Worm (Caenorhabditis elegans) whole organism, midembryonic: Measurements from ENCODE around the gene CC8.2.

Source experiments
- T22C8.4 ChIP-seq: fragments of 200-800 bp; sonication (Bioruptor generic); IDR thresholded peaks from 2 replicates; pipeline ENCODE4 v1.3.6; 2022; ENCODE audit warnings: missing genetic modification characterization, missing compliant biosample characterization
- cog-1 ChIP-seq: sonication (generic microtip); optimal IDR thresholded peaks from 2 replicates; lab custom pipeline; 2016; ENCODE audit warnings: missing genetic modification characterization, missing compliant biosample characterization
- flt-1 ChIP-seq: fragments of 200-800 bp; sonication (Bioruptor generic); IDR thresholded peaks from 2 replicates; pipeline ENCODE4 v1.3.6; 2022; ENCODE audit warnings: missing genetic modification characterization, missing compliant biosample characterization
- klf-2 ChIP-seq: fragments of 200-800 bp; sonication (Bioruptor generic); conservative IDR thresholded peaks from 2 replicates; pipeline ENCODE4 v1.3.6; 2022; ENCODE audit warnings: missing genetic modification reagents, missing genetic modification characterization, missing compliant biosample characterization
- med-1 ChIP-seq: sonication (generic microtip); optimal IDR thresholded peaks from 2 replicates; lab custom pipeline; 2017; ENCODE audit warnings: missing genetic modification characterization, mild to moderate bottlenecking, missing compliant biosample characterization, antibody characterized with exemption, missing genetic modification reagents; ENCODE audit not compliant: insufficient read depth
- ref-1 ChIP-seq: fragments of 200-800 bp; sonication (Bioruptor generic); conservative IDR thresholded peaks from 2 replicates; pipeline ENCODE4 v1.3.6; 2022; ENCODE audit warnings: missing genetic modification reagents, missing genetic modification characterization, missing compliant biosample characterization
- tab-1 ChIP-seq: fragments of 200-800 bp; sonication (Bioruptor generic); IDR thresholded peaks from 2 replicates; pipeline ENCODE4 v1.3.6; 2022; ENCODE audit warnings: missing genetic modification characterization, missing compliant biosample characterization
- ztf-23 ChIP-seq: fragments of 200-800 bp; sonication (Bioruptor generic); IDR thresholded peaks from 2 replicates; pipeline ENCODE4 v1.3.6; 2022; ENCODE audit warnings: missing genetic modification reagents, missing genetic modification characterization, missing compliant biosample characterization
- ztf-29 ChIP-seq: fragments of 200-800 bp; sonication (Bioruptor generic); IDR thresholded peaks from 2 replicates; pipeline ENCODE4 v1.3.6; 2022; ENCODE audit warnings: missing genetic modification reagents, missing genetic modification characterization, missing compliant biosample characterization

The CC8.2 gene

DNA sequence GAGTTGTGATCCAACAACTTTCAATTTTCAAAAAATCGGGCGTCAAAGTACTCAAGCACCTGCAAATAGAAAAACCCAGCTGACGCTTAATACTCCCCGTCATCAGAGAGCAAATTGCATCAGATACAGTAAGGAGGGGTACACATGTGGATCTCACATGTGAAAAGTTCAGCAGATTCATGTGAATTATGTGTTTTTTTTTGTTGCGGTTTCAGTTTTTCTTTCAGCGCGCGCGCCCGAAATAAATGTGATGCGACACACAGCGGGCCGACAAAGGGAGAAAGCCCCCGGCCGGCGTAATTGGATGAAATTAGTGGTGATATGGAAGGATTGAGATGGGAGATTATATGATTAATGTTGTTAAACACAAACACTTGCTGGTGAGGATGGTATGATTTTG, 3.7 kb upstream of the CC8.2 start:
- no peak for TF ChIP-seq ref-1 (GFP tag; lab: Robert Waterston, UW)
- TF ChIP-seq tab-1 (GFP tag; lab: Robert Waterston, UW), result no peak
- TF ChIP-seq med-1 (GFP tag; lab: Kevin White, UChicago), result no peak
- no peak for TF ChIP-seq ztf-29
- TF ChIP-seq ztf-23, result no peak
- no peak for TF ChIP-seq klf-2 (GFP tag; lab: Robert Waterston, UW)
- no peak for TF ChIP-seq T22C8.4 (GFP tag; lab: Robert Waterston, UW)
- TF ChIP-seq cog-1 (tag; lab: Kevin White, UChicago), result no peak
- no peak for TF ChIP-seq flt-1 (GFP tag; lab: Robert Waterston, UW)

DNA sequence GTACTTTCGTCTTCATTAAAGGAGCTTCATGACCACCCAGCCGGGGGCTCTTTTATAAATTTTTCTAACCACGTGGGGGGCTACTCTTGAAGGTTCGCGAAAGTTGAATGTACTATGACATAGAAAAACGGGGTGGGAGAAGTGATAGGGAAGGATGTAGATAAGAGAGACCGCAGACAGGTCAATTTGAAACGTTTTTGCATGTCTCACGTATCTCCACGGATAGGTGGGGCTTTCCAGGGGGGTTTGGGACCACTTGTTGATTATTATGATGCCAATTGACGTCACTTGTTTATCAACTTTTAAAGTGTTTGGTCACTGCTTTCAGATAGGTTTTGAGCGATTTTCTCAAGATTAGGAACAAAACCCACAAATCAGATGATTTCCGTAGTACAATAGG, 933 bp downstream of the CC8.2 start:
- TF ChIP-seq med-1 (GFP tag; lab: Kevin White, UChicago), result no peak
- no peak for TF ChIP-seq tab-1 (GFP tag; lab: Robert Waterston, UW)
- TF ChIP-seq ref-1 (GFP tag; lab: Robert Waterston, UW), result no peak
- TF ChIP-seq ztf-29, result no peak
- TF ChIP-seq ztf-23, result no peak
- no peak for TF ChIP-seq cog-1 (tag; lab: Kevin White, UChicago)
- no peak for TF ChIP-seq flt-1 (GFP tag; lab: Robert Waterston, UW)
- no peak for TF ChIP-seq klf-2 (GFP tag; lab: Robert Waterston, UW)
- TF ChIP-seq T22C8.4 (GFP tag; lab: Robert Waterston, UW), result no peak

DNA sequence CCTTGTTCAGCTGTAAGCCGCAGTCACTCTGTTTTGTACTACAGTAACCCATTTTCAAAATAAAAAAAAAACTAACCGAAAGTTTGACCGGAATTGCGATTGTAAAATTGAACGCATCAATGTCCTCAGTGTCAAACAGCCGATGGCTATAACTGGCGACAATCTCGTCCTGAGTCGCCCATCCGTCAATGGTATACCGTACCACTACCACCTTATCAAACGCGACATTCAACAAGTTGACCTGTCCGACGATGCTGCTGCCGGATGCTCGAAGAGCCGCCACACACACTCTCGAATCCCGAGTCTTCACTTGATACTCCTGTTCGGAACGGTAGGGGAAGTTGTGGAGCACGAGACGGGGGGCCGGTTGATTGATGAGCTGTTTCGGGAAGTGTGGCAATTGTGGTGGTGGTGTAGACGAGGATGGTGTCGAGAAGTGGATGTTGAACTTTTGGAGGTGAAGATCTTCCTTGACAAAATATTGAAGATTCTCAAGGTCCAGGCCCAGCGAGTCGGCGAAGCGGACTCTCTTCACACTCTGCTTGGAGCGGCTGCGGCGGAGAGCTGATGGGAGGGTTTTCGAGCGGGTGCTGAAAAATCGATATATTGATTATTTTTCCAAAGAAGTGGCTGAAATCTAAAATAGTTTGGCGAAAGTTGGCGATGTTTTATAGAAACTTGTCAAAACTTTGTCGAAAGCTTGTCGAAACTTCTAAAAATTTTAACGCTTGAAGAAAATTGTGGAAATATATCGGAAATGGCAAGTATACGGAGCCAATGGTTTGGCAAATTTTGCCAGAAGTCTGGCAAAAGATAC, 1.9 kb downstream of the CC8.2 start:
- TF ChIP-seq cog-1 (tag; lab: Kevin White, UChicago) (no peak), flt-1 (GFP tag; lab: Robert Waterston, UW) (no peak), T22C8.4 (GFP tag; lab: Robert Waterston, UW) (0 out of 2 replicates have a peak, but pooled peaks have one; percentile 11)

DNA sequence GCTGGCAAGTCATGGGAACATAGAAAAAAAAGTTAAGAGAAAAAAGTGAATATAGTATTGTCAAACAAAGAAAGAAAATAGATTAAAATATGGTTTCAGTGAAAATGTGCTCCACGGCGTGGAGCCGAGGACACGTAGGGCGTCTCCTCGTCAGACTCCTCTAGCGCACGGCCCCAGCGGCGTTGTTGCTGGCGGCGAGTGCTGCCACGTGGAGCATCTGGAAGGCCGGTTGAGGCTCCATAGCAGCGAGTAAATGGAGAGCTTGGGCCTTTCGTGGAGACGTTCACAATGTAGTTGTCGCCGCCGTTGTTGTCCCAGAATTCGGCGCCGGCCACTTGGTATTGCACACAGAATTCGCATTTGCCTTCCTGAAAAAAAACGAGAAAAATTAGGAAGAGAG, 3.0 kb downstream of the CC8.2 start:
- TF ChIP-seq cog-1 (tag; lab: Kevin White, UChicago) (no peak), flt-1 (GFP tag; lab: Robert Waterston, UW) (no peak), klf-2 (GFP tag; lab: Robert Waterston, UW) (no peak), ztf-23 (no peak), ztf-29 (no peak)

DNA sequence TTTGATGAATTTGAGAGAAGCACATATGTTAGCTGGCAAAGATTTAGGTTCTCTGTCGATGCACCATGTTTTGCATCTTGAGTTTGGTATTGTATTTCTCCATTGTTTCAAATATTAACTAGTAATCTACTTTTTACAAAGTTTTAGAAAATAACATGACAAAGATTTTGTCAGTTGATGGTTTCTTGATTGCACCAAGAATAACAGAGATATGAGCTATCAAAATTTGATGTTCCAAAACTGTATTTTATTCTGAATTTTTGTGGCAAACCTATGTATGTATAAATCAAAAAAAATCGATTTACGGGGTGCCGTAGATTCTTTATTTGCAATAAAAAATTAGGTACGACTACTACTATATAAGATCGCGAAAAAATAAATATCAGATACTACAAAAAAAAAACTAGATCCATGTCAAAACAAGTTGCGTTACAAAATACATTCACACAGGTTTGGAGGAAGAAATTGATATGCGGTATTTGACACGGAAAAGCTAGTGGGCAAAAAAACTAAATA, 3.6 kb downstream of the CC8.2 start:
- no peak for TF ChIP-seq med-1 (GFP tag; lab: Kevin White, UChicago)

DNA sequence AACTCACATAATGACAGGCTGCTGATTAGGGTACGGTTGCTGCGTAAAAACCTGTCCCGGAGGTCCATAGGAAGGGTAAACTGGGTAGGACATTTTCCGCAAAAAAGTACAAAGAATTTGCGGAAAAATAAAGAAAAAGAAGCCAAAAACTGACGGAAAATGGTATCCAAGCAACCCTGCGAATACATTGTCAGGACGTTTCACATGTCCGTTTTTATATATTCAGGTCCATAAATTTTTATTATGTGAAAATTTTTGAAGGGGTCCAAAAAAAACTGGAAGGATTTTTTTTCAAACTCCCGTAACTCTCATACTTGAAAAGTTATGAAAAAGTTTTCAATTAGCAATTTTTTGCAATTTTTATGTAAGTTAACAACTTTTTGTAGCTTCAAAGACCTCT, 6.3 kb downstream of the CC8.2 start, which contains the start of gene CC8.3:
CC8.3 (minus strand) TSS at position 101 of the 400 bp plus-strand sequence.
- no peak for TF ChIP-seq klf-2 (GFP tag; lab: Robert Waterston, UW)
- no peak for TF ChIP-seq ref-1 (GFP tag; lab: Robert Waterston, UW)
- TF ChIP-seq cog-1 (tag; lab: Kevin White, UChicago), result no peak
- no peak for TF ChIP-seq ztf-29
- no peak for TF ChIP-seq med-1 (GFP tag; lab: Kevin White, UChicago)
- TF ChIP-seq ztf-23, result no peak
- TF ChIP-seq T22C8.4 (GFP tag; lab: Robert Waterston, UW), result no peak
- no peak for TF ChIP-seq tab-1 (GFP tag; lab: Robert Waterston, UW)
- no peak for TF ChIP-seq flt-1 (GFP tag; lab: Robert Waterston, UW)

DNA sequence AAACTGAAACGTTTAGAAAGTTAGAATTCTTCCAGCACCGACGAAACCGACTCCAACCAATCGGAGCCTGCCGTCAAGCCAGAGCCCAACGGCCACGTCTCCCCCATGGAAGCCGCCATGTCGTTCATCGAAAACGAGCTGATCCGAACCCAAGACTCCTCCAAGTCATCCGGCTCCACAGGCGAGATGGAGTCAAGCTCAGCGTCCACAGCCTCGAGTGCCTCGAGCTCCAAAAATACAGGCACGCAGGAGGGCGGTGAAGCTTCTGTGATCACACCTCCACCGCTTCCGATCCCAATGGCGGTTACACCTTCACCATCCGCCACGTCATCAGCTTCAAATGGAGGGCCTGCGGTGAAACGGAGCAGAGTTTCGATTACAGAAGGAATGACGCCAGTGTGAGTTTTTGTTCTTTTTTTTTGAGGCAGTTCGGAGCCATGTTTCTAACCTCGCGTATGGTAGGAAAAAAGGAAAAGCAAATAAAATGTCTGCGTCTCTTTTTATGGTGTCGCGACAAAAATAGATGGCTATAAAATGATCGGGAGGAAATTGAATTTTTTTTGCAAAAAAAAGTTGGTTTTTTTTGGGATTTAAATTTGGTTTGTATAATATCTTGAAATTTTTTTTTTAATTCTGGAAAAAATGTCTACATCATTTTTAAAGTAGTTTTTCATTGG, 10.1 kb downstream of the CC8.2 start:
- TF ChIP-seq klf-2 (GFP tag; lab: Robert Waterston, UW) (no peak), tab-1 (GFP tag; lab: Robert Waterston, UW) (no peak), ref-1 (GFP tag; lab: Robert Waterston, UW) (no peak), ztf-29 (no peak), T22C8.4 (GFP tag; lab: Robert Waterston, UW) (no peak), cog-1 (tag; lab: Kevin White, UChicago) (no peak), flt-1 (GFP tag; lab: Robert Waterston, UW) (no peak)

DNA sequence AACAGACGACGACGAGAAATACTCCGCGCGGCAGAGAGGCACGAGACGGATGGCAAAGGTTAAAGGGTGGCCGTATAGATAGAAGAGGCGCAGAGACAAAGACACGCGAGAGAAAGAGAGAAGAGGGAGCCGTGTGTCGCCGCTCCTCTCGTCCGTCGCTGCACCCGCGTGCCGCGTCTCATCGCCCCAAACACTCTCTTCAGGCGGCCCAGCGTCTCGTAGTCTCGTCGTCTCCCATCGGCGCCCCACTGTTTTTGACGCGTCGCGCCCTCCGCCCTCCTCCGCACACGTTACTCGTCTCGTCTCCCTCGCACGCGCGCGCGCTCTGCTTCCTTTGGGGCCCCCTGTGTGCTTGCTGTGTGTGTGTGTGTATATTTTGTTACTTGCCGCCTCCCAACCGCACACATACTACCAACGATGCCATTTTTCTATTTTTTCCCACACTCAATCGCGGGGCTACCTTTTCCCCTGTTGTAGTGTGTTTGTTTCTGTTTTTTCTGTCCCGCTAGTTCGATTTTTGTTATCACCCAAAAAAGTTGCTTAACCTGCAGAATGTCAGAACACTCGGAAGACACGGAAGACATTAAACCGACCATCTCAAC, 11.9 kb downstream of the CC8.2 start, which contains the start of gene madf-9:
madf-9 (plus strand) TSS at position 552 of the 602 bp plus-strand sequence.
- TF ChIP-seq ref-1 (GFP tag; lab: Robert Waterston, UW) (0 out of 2 replicates have a peak, but pooled peaks have one; percentile 6), T22C8.4 (GFP tag; lab: Robert Waterston, UW) (no peak), ztf-29 (no peak), tab-1 (GFP tag; lab: Robert Waterston, UW) (no peak), flt-1 (GFP tag; lab: Robert Waterston, UW) (peak; percentile 18; the same call in 1 of the 2 replicates), cog-1 (tag; lab: Kevin White, UChicago) (peak; percentile 12)

DNA sequence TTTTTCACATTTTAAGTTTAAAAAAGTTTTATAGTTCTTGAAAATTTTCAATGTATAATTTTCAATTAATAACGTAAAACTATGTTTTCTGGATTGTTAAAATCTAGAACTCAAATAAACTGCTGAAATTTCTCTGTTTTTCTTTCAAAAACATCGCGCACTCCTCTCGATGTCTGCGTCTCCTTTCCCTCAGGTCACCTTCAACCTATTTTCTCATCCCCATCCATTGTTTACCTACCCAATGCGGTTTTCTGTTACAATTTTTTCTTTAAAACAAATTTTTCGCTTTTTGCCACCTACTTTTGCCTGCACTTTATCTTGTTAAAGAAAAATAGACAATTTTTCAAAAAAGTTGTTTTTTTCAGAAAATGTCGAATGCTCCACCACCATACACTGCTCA, 15.2 kb downstream of the CC8.2 start, which contains the start of gene ZC416.2:
ZC416.2 (plus strand) TSS at position 366 of the 400 bp plus-strand sequence.
- no peak for TF ChIP-seq cog-1 (tag; lab: Kevin White, UChicago)
- no peak for TF ChIP-seq klf-2 (GFP tag; lab: Robert Waterston, UW)
- no peak for TF ChIP-seq tab-1 (GFP tag; lab: Robert Waterston, UW)
- TF ChIP-seq med-1 (GFP tag; lab: Kevin White, UChicago), result no peak
